Worm (Caenorhabditis elegans): ENCODE data around the gene ergo-1.

- no peak for TF ChIP-seq unc-62 (GFP tag; optimal IDR thresholded peaks at IDR 0.05)
- no peak for TF ChIP-seq ztf-11 (tag; optimal IDR thresholded peaks at IDR 0.05)
- no peak for TF ChIP-seq lsy-2 (tag; optimal IDR thresholded peaks at IDR 0.05)
- TF ChIP-seq snpc-4 (tag; optimal IDR thresholded peaks at IDR 0.05), result no peak
- no peak for TF ChIP-seq blmp-1 (tag; optimal IDR thresholded peaks at IDR 0.05)
- no peak for TF ChIP-seq ceh-39 (tag; optimal IDR thresholded peaks at IDR 0.05)
- no peak for TF ChIP-seq nhr-12 (tag; optimal IDR thresholded peaks at IDR 0.05)
- TF ChIP-seq mls-2 (tag; optimal IDR thresholded peaks at IDR 0.05), result no peak
These were observed 52.7 kb downstream of the ergo-1 start, which contains the start of gene rnst-2 for ce11 chrV:1061295-1061694.

Measured in whole organism, mixed stage, embryonic.